Worm (Caenorhabditis elegans) whole organism, young adult: ENCODE measurements around the gene wdr-31.

Experiments
- efl-1 ChIP-seq: fragments of 150-350 bp; optimal IDR thresholded peaks from 2 replicates; lab custom pipeline; 2014; ENCODE audit warnings: missing biosample characterization, missing genetic modification reagents, missing genetic modification characterization
- snpc-4 ChIP-seq, 5 experiments: fragments of 150-350 bp in 1 of 5; sonication (generic microtip) in 4 of 5; optimal IDR thresholded peaks; 2 replicates each; lab custom pipeline; 2014 to 2018; ENCODE audit warnings: missing genetic modification characterization in 5 of 5, missing biosample characterization in 3 of 5, antibody characterized with exemption in 2 of 5, mild to moderate bottlenecking in 2 of 5, missing compliant biosample characterization in 2 of 5, missing genotype in 2 of 5, moderate library complexity in 2 of 5, missing genetic modification reagents in 1 of 5

- TF ChIP-seq snpc-4 (GFP tag; optimal IDR thresholded peaks at IDR 0.05; lab: Kevin White, UChicago) (no peak), snpc-4 (tag; optimal IDR thresholded peaks at IDR 0.05; lab: Kevin White, UChicago) (no peak), efl-1 (GFP tag; lab: Kevin White, UChicago) (no peak)
Measured at ce11 chrII:2764664-2765063, 29.6 kb upstream of the wdr-31 start, which contains the start of gene fbxb-108.
